Worm (Caenorhabditis elegans) whole organism, L3 larva: ENCODE results near the gene F36F12.2.

ENCODE experiments used
- elt-3 ChIP-seq, 3 experiments: fragments of 150-350 bp in 1 of 3; sonication (generic microtip) in 2 of 3; optimal IDR thresholded peaks; 2 replicates in 2 of 3; 4 replicates in 1 of 3; lab custom pipeline; 2014 to 2017; ENCODE audit warnings: missing biosample characterization in 3 of 3, missing genetic modification characterization in 3 of 3
- nhr-11 ChIP-seq: fragments of 150-350 bp; optimal IDR thresholded peaks from 2 replicates; lab custom pipeline; 2014; ENCODE audit warnings: missing biosample characterization, missing genetic modification characterization
- snpc-4 ChIP-seq: fragments of 150-350 bp; optimal IDR thresholded peaks from 2 replicates; lab custom pipeline; 2014; ENCODE audit warnings: missing biosample characterization, missing genetic modification characterization

DNA sequence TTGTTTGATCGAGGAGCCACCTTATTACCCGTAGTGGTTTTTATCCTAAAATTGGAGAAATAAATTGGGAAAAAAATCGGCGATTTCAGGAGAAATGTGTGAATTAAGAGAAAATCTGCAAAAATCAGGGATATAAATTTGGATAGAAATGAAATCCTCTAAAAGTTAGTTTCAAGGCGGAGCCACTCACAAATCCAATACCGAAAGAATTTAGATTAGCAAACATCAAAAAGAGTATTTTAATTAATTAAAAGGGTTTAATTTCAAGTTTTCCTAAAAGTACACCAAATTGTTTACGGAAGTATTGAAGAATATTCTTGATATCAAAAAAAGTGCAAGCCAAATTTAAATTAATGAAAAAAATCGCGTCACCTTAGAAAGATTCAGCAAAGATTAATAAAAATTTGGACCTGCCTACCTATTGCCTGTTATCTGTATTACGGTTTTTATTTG lies 26.8 kb upstream of the F36F12.2 start, which contains the start of gene F22F7.8:
- TF ChIP-seq elt-3 (tag; optimal IDR thresholded peaks at IDR 0.05; lab: Kevin White, UChicago) (no peak), nhr-11 (tag; lab: Kevin White, UChicago) (no peak), snpc-4 (tag; lab: Kevin White, UChicago) (no peak)
